Worm (Caenorhabditis elegans) whole organism, L2 larva: ENCODE results near the gene C28A5.2.

Source experiments
- dmd-4 ChIP-seq: sonication (generic microtip); optimal IDR thresholded peaks from 2 replicates; lab custom pipeline; 2017; ENCODE audit warnings: missing biosample characterization, missing genetic modification characterization
- nhr-10 ChIP-seq: sonication (generic microtip); optimal IDR thresholded peaks from 2 replicates; lab custom pipeline; 2017; ENCODE audit warnings: missing biosample characterization, missing genetic modification characterization

ce11 chrIII:4476806-4477205 is 37.5 kb upstream of the C28A5.2 start:
- no peak for TF ChIP-seq dmd-4 (tag; lab: Kevin White, UChicago)
- TF ChIP-seq nhr-10 (tag; lab: Kevin White, UChicago), result no peak
